Worm (Caenorhabditis elegans): ENCODE data around the gene H01G02.4.

The H01G02.4 gene

DNA sequence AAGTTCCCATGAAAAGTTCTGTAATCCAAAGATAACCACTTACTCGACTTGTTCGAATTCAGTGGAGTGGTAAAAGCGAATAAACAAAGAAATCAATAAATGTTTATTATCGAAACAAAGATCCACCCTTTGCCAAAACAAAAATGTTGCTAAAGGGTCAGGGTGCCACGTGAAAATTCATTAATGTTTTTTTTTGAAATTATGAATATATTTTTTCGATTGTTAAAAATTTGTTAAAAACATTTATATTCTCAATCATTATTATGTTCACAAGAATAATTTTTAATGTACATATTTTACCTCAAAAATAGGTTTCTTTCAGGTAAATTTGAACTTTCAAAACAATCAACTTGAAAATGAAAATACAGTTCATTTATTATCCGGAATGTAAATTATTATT is at the start of gene H01G02.4:
Gene H01G02.4 (minus strand): TSS at position 101 of the 400 bp plus-strand sequence.
- no peak for TF ChIP-seq egl-5 (tag; optimal IDR thresholded peaks at IDR 0.05)
- TF ChIP-seq lin-39 (tag; optimal IDR thresholded peaks at IDR 0.05): no peak
- no peak for TF ChIP-seq ZK546.5 (tag; optimal IDR thresholded peaks at IDR 0.05)
- TF ChIP-seq nhr-12 (tag; optimal IDR thresholded peaks at IDR 0.05): no peak
- no peak for TF ChIP-seq mdl-1 (tag; optimal IDR thresholded peaks at IDR 0.05)
- no peak for TF ChIP-seq pqm-1 (tag; optimal IDR thresholded peaks at IDR 0.05)
- no peak for TF ChIP-seq ztf-4 (tag; optimal IDR thresholded peaks at IDR 0.05)
- no peak for TF ChIP-seq fkh-10 (GFP tag; optimal IDR thresholded peaks at IDR 0.05)
- TF ChIP-seq daf-12 (tag; optimal IDR thresholded peaks at IDR 0.05): no peak
- TF ChIP-seq ztf-11 (tag; optimal IDR thresholded peaks at IDR 0.05): no peak
- no peak for TF ChIP-seq elt-3 (tag; optimal IDR thresholded peaks at IDR 0.05)
- TF ChIP-seq nfya-1 (tag; optimal IDR thresholded peaks at IDR 0.05; ENCODE audit: insufficient read depth): no peak
- TF ChIP-seq mml-1 (tag; optimal IDR thresholded peaks at IDR 0.05): no peak
- no peak for TF ChIP-seq nhr-237 (tag; optimal IDR thresholded peaks at IDR 0.05)
- TF ChIP-seq zag-1 (tag; optimal IDR thresholded peaks at IDR 0.05): no peak
- TF ChIP-seq nhr-25 (tag; optimal IDR thresholded peaks at IDR 0.05): no peak

DNA sequence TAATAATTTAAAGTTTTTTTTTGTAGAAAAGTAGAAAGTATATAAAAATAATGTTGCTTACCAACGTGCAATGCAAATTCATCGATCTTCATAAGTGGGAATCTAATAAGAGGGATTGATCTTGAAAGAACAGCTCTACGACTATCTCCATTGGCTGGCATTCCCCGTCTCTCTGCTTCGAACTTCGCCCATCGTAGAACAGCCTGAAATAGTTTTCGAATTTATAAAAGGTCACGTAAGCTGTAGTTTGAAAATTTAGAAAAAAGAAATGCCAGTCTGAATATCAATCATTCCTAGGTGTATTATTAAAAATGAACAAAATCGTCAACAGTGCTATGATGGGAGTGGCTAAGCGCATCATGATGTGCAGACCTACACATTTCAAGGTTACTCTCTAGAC is 48.9 kb upstream of the H01G02.4 start, which contains the start of gene F38H4.5:
Gene F38H4.5 (plus strand): TSS at position 301 of the 400 bp plus-strand sequence.
- TF ChIP-seq ceh-9 (tag; optimal IDR thresholded peaks at IDR 0.05): no peak

- no peak for TF ChIP-seq mdl-1 (tag; optimal IDR thresholded peaks at IDR 0.05)
- no peak for TF ChIP-seq R02D3.7 (tag; optimal IDR thresholded peaks at IDR 0.05)
- no peak for TF ChIP-seq ceh-9 (tag; optimal IDR thresholded peaks at IDR 0.05)
- no peak for TF ChIP-seq elt-1 (tag; optimal IDR thresholded peaks at IDR 0.05)
- no peak for TF ChIP-seq nhr-25 (tag; optimal IDR thresholded peaks at IDR 0.05)
- TF ChIP-seq ceh-16 (tag; optimal IDR thresholded peaks at IDR 0.05): no peak
- no peak for TF ChIP-seq nhr-28 (tag; optimal IDR thresholded peaks at IDR 0.05)
- no peak for TF ChIP-seq nhr-67 (tag; optimal IDR thresholded peaks at IDR 0.05)
- no peak for TF ChIP-seq nhr-77 (tag; optimal IDR thresholded peaks at IDR 0.05)
- TF ChIP-seq fos-1 (tag; optimal IDR thresholded peaks at IDR 0.05): no peak
- TF ChIP-seq ceh-82 (tag; optimal IDR thresholded peaks at IDR 0.05): no peak
Observed at ce11 chrIV:11847771-11848312, 44.9 kb upstream of the H01G02.4 start, which contains the start of the genes F38H4.6 and F38H4.4. F38H4.6 (minus strand) TSS chrIV:11847871. F38H4.4 (plus strand) TSS chrIV:11848262.

DNA sequence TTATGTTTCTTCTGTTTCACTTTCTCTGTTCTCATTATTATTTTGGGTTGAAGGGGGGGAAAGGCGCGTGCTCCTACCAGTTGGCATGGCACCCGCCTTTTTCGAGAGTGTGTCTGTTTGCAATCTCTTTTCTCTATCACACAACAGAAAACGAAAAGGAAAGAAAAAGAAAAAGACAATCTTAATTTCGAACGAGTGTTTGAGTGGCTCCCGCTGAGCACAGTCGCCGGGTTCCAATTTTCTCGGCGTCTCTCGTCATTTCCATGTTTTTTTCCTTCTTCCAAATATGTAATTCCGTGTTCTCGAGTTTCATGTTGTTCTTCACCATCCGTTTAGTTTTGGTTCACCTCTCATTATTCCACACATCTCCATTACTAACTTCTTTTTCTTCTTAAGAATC is 39.2 kb upstream of the H01G02.4 start, which contains the start of gene F38H4.3:
Gene F38H4.3 (plus strand): TSS at position 301 of the 400 bp plus-strand sequence.
- TF ChIP-seq sea-2 (GFP tag; optimal IDR thresholded peaks at IDR 0.05): no peak
- no peak for TF ChIP-seq ztf-11 (tag; optimal IDR thresholded peaks at IDR 0.05)
- no peak for TF ChIP-seq R02D3.7 (tag; optimal IDR thresholded peaks at IDR 0.05)
- no peak for TF ChIP-seq lin-15B (tag; optimal IDR thresholded peaks at IDR 0.05)
- TF ChIP-seq pha-4 (tag; optimal IDR thresholded peaks at IDR 0.05): peak; percentile 56
- TF ChIP-seq eor-1 (tag; optimal IDR thresholded peaks at IDR 0.05): no peak
- no peak for TF ChIP-seq pqm-1 (tag; optimal IDR thresholded peaks at IDR 0.05)

- no peak for TF ChIP-seq elt-2 (tag; optimal IDR thresholded peaks at IDR 0.05)
- TF ChIP-seq nhr-23 (tag; optimal IDR thresholded peaks at IDR 0.05): no peak
- TF ChIP-seq nhr-11 (tag; optimal IDR thresholded peaks at IDR 0.05): no peak
- no peak for TF ChIP-seq lsy-12 (tag; optimal IDR thresholded peaks at IDR 0.05)
- no peak for TF ChIP-seq ztf-4 (tag; optimal IDR thresholded peaks at IDR 0.05)
- no peak for TF ChIP-seq aly-2 (tag; optimal IDR thresholded peaks at IDR 0.05)
- TF ChIP-seq nfya-1 (tag; optimal IDR thresholded peaks at IDR 0.05; ENCODE audit: insufficient read depth): no peak
- no peak for TF ChIP-seq zag-1 (tag; optimal IDR thresholded peaks at IDR 0.05)
- no peak for TF ChIP-seq ceh-82 (tag; optimal IDR thresholded peaks at IDR 0.05)
- TF ChIP-seq elt-1 (tag; optimal IDR thresholded peaks at IDR 0.05): no peak
- TF ChIP-seq ama-1 (optimal IDR thresholded peaks at IDR 0.05): no peak
- TF ChIP-seq unc-39 (tag; optimal IDR thresholded peaks at IDR 0.05): no peak
- TF ChIP-seq nhr-43 (tag; optimal IDR thresholded peaks at IDR 0.05; ENCODE audit: poor library complexity, severe bottlenecking): no peak
- no peak for TF ChIP-seq pha-4 (tag; optimal IDR thresholded peaks at IDR 0.05)
- no peak for TF ChIP-seq ceh-28 (tag; optimal IDR thresholded peaks at IDR 0.05)
- TF ChIP-seq mdl-1 (tag; optimal IDR thresholded peaks at IDR 0.05): no peak
Observed at ce11 chrIV:11838657-11839056, 35.7 kb upstream of the H01G02.4 start, which contains the start of gene fbxb-3. fbxb-3 (plus strand) TSS chrIV:11838957.
